Fruit fly (Drosophila melanogaster) whole organism, embryonic: ENCODE measurements around the gene M6.

ENCODE experiments used
- ATbp ChIP-seq: fragments of 200-800 bp; sonication (Bioruptor generic); optimal IDR thresholded peaks from 2 replicates; lab custom pipeline; 2017; ENCODE audit warnings: missing biosample characterization, mild to moderate bottlenecking, missing genetic modification characterization, missing genetic modification reagents
- Awh ChIP-seq: fragments of 200-800 bp; sonication (Bioruptor generic); IDR thresholded peaks from 2 replicates; pipeline ENCODE4, ENCODE4 v1.3.6; 2022; ENCODE audit warnings: missing biosample characterization, missing genetic modification characterization
- CG10147 ChIP-seq: fragments of 200-800 bp; sonication (Bioruptor generic); optimal IDR thresholded peaks from 2 replicates; lab custom pipeline; 2019; ENCODE audit warnings: missing biosample characterization, mild to moderate bottlenecking, missing genetic modification characterization, moderate library complexity
- CG10321 ChIP-seq: fragments of 200-800 bp; sonication (Bioruptor generic); IDR thresholded peaks from 2 replicates; pipeline ENCODE4 v1.3.6; 2022; ENCODE audit warnings: missing biosample characterization, missing genetic modification characterization
- CG10431 ChIP-seq: fragments of 200-800 bp; sonication (Bioruptor generic); optimal IDR thresholded peaks from 3 replicates; lab custom pipeline; 2018; ENCODE audit warnings: missing biosample characterization, mild to moderate bottlenecking, missing genetic modification characterization
- CG10654 ChIP-seq: fragments of 200-800 bp; sonication (Bioruptor generic); optimal IDR thresholded peaks from 2 replicates; lab custom pipeline; 2016; ENCODE audit warnings: missing biosample characterization, missing genetic modification characterization
- CG12071 ChIP-seq: fragments of 200-800 bp; sonication (Bioruptor generic); optimal IDR thresholded peaks from 3 replicates; lab custom pipeline; 2018; ENCODE audit warnings: missing biosample characterization, mild to moderate bottlenecking, missing genetic modification characterization
- CG12769 ChIP-seq: fragments of 200-800 bp; sonication (Bioruptor generic); optimal IDR thresholded peaks from 2 replicates; lab custom pipeline; 2019; ENCODE audit warnings: missing biosample characterization, mild to moderate bottlenecking, missing genetic modification characterization, moderate library complexity
- CG13123 ChIP-seq: fragments of 200-800 bp; sonication (Bioruptor generic); optimal IDR thresholded peaks from 2 replicates; lab custom pipeline; 2016; ENCODE audit warnings: missing biosample characterization, missing genetic modification characterization
- CG15269 ChIP-seq: fragments of 200-800 bp; sonication (Bioruptor generic); optimal IDR thresholded peaks from 2 replicates; lab custom pipeline; 2018; ENCODE audit warnings: missing biosample characterization, mild to moderate bottlenecking, missing genetic modification characterization, moderate library complexity
- CG2875 ChIP-seq: fragments of 200-800 bp; sonication (Bioruptor generic); optimal IDR thresholded peaks from 2 replicates; lab custom pipeline; 2017; ENCODE audit warnings: missing biosample characterization, mild to moderate bottlenecking, missing genetic modification characterization, missing genetic modification reagents
- CG3407 ChIP-seq: fragments of 200-800 bp; sonication (Bioruptor generic); optimal IDR thresholded peaks from 2 replicates; lab custom pipeline; 2018; ENCODE audit warnings: missing biosample characterization, mild to moderate bottlenecking, missing genetic modification characterization
- CG5245 ChIP-seq: fragments of 200-800 bp; sonication (Bioruptor generic); optimal IDR thresholded peaks from 3 replicates; lab custom pipeline; 2016; ENCODE audit warnings: missing biosample characterization, missing genetic modification characterization
- CG6654 ChIP-seq: fragments of 200-800 bp; sonication (Bioruptor generic); optimal IDR thresholded peaks from 2 replicates; lab custom pipeline; 2017; ENCODE audit warnings: missing biosample characterization, mild to moderate bottlenecking, missing genetic modification characterization
- CG7271 ChIP-seq: fragments of 200-800 bp; sonication (Bioruptor generic); optimal IDR thresholded peaks from 2 replicates; lab custom pipeline; 2018; ENCODE audit warnings: missing biosample characterization, mild to moderate bottlenecking, missing genetic modification characterization, moderate library complexity
- CHES-1-like ChIP-seq: fragments of 200-800 bp; sonication (Bioruptor generic); optimal IDR thresholded peaks from 2 replicates; lab custom pipeline; 2016; ENCODE audit warnings: missing biosample characterization, missing genetic modification characterization
- Dip3 ChIP-seq: fragments of 200-800 bp; sonication (Bioruptor generic); optimal IDR thresholded peaks from 3 replicates; lab custom pipeline; 2016; ENCODE audit warnings: missing biosample characterization, missing genetic modification characterization
- Drgx ChIP-seq: fragments of 200-800 bp; sonication (Bioruptor generic); IDR thresholded peaks from 2 replicates; pipeline ENCODE4 v1.3.6; 2022; ENCODE audit warnings: missing biosample characterization, missing genetic modification characterization
- ERR ChIP-seq: fragments of 200-800 bp; sonication (Bioruptor generic); optimal IDR thresholded peaks from 2 replicates; lab custom pipeline; 2016; ENCODE audit warnings: missing biosample characterization, missing genetic modification characterization
- GATAe ChIP-seq: fragments of 200-800 bp; sonication (Bioruptor generic); conservative IDR thresholded peaks from 2 replicates; pipeline ENCODE4 v1.3.6; 2022; ENCODE audit warnings: missing biosample characterization, missing genetic modification characterization
- Hsf ChIP-seq: fragments of 200-800 bp; sonication (Bioruptor generic); optimal IDR thresholded peaks from 3 replicates; lab custom pipeline; 2016; ENCODE audit warnings: missing biosample characterization, missing genetic modification characterization
- Lim3 ChIP-seq: fragments of 200-800 bp; sonication (Bioruptor generic); IDR thresholded peaks from 2 replicates; pipeline ENCODE4 v1.3.6; 2022; ENCODE audit warnings: missing biosample characterization, missing genetic modification characterization
- MESR4 ChIP-seq: fragments of 200-800 bp; sonication (Bioruptor generic); optimal IDR thresholded peaks from 2 replicates; lab custom pipeline; 2018; ENCODE audit warnings: missing biosample characterization, mild to moderate bottlenecking, missing genetic modification characterization, moderate library complexity
- MTF-1 ChIP-seq: fragments of 200-800 bp; sonication (Bioruptor generic); optimal IDR thresholded peaks from 2 replicates; lab custom pipeline; 2018; ENCODE audit warnings: missing biosample characterization, mild to moderate bottlenecking, missing genetic modification characterization, borderline replicate concordance
- NC2α ChIP-seq: fragments of 200-800 bp; sonication (Bioruptor generic); optimal IDR thresholded peaks from 2 replicates; lab custom pipeline; 2016; ENCODE audit warnings: missing biosample characterization, missing genetic modification characterization
- Nf-YA ChIP-seq: fragments of 200-800 bp; sonication (Bioruptor generic); IDR thresholded peaks from 2 replicates; pipeline ENCODE4 v1.3.6; 2022; ENCODE audit warnings: missing biosample characterization, missing genetic modification characterization
- Nf-YB ChIP-seq: fragments of 200-800 bp; sonication (Bioruptor generic); optimal IDR thresholded peaks from 3 replicates; lab custom pipeline; 2019; ENCODE audit warnings: missing biosample characterization, mild to moderate bottlenecking, missing genetic modification characterization, moderate library complexity
- PHDP ChIP-seq: fragments of 200-800 bp; sonication (Bioruptor generic); optimal IDR thresholded peaks from 3 replicates; lab custom pipeline; 2018; ENCODE audit warnings: missing biosample characterization, mild to moderate bottlenecking, missing genetic modification characterization, moderate library complexity
- Stat92E ChIP-seq, 3 experiments: fragments of >200 bp in 2 of 3; fragments of 200-800 bp in 1 of 3; sonication (Bioruptor generic) in 1 of 3; optimal IDR thresholded peaks; 2 replicates each; lab custom pipeline; 2017 to 2019; ENCODE audit warnings: missing biosample characterization in 3 of 3, missing genetic modification characterization in 3 of 3, mild to moderate bottlenecking in 1 of 3, moderate library complexity in 1 of 3
- ab ChIP-seq: fragments of 200-800 bp; sonication (Bioruptor generic); optimal IDR thresholded peaks from 2 replicates; lab custom pipeline; 2016; ENCODE audit warnings: missing biosample characterization, missing genetic modification characterization
- ara ChIP-seq: fragments of 200-800 bp; sonication (Bioruptor generic); IDR thresholded peaks from 2 replicates; pipeline ENCODE4 v1.3.6; 2022; ENCODE audit warnings: missing biosample characterization, missing genetic modification characterization
- bowl ChIP-seq: fragments of 200-800 bp; sonication (Bioruptor generic); IDR thresholded peaks from 2 replicates; pipeline ENCODE4 v1.3.6; 2022; ENCODE audit warnings: missing biosample characterization, missing genetic modification characterization
- cato ChIP-seq: fragments of 200-800 bp; sonication (Bioruptor generic); optimal IDR thresholded peaks from 2 replicates; lab custom pipeline; 2016; ENCODE audit warnings: missing biosample characterization, missing genetic modification characterization, borderline replicate concordance
- dmrt99B ChIP-seq: fragments of 200-800 bp; sonication (Bioruptor generic); optimal IDR thresholded peaks from 2 replicates; lab custom pipeline; 2018; ENCODE audit warnings: missing biosample characterization, mild to moderate bottlenecking, missing genetic modification characterization, moderate library complexity
- gce ChIP-seq: fragments of 200-800 bp; sonication (Bioruptor generic); IDR thresholded peaks from 3 replicates; pipeline ENCODE4 v1.3.6; 2022; ENCODE audit warnings: missing biosample characterization, missing genetic modification characterization
- gfzf ChIP-seq: fragments of 200-800 bp; sonication (Bioruptor generic); optimal IDR thresholded peaks from 2 replicates; lab custom pipeline; 2016; ENCODE audit warnings: missing biosample characterization, mild to moderate bottlenecking, missing genetic modification characterization, moderate library complexity
- grn ChIP-seq: fragments of 200-800 bp; sonication (Bioruptor generic); optimal IDR thresholded peaks from 3 replicates; lab custom pipeline; 2017; ENCODE audit warnings: missing biosample characterization, missing genetic modification characterization
- gt ChIP-seq: fragments of 200-800 bp; sonication (Bioruptor generic); IDR thresholded peaks from 2 replicates; pipeline ENCODE4 v1.3.6; 2022; ENCODE audit warnings: missing biosample characterization, missing genetic modification characterization
- inv ChIP-seq: fragments of 200-800 bp; sonication (Bioruptor generic); IDR thresholded peaks from 2 replicates; pipeline ENCODE4 v1.3.6; 2022; ENCODE audit warnings: missing biosample characterization, missing genetic modification characterization; ENCODE audit not compliant: partially characterized antibody
- knrl ChIP-seq: fragments of 200-800 bp; sonication (Bioruptor generic); IDR thresholded peaks from 3 replicates; pipeline ENCODE4 v1.3.6; 2022; ENCODE audit warnings: missing biosample characterization, missing genetic modification characterization; ENCODE audit not compliant: partially characterized antibody
- mld ChIP-seq: fragments of 200-800 bp; sonication (Bioruptor generic); IDR thresholded peaks from 3 replicates; pipeline ENCODE4 v1.3.6; 2022; ENCODE audit warnings: missing biosample characterization, missing genetic modification characterization; ENCODE audit not compliant: partially characterized antibody
- pan ChIP-seq, 4 experiments: fragments of >200 bp in 3 of 4; fragments of 200-800 bp in 1 of 4; sonication (Bioruptor generic) in 1 of 4; optimal IDR thresholded peaks in 3 of 4; IDR thresholded peaks in 1 of 4; 2 replicates each; pipeline versions ENCODE4 v1.3.6 to Lab custom; 2017 to 2022; ENCODE audit warnings: missing biosample characterization in 2 of 4, missing genetic modification characterization in 2 of 4, mixed read lengths in 1 of 4
- prd ChIP-seq, 3 experiments: fragments of >200 bp in 2 of 3; fragments of 200-800 bp in 1 of 3; sonication (Bioruptor generic) in 1 of 3; optimal IDR thresholded peaks in 2 of 3; IDR thresholded peaks in 1 of 3; 2 replicates in 2 of 3; 3 replicates in 1 of 3; pipeline versions ENCODE4 v1.3.6 to Lab custom; 2017 to 2022; ENCODE audit warnings: missing biosample characterization in 1 of 3, missing genetic modification characterization in 1 of 3
- pum ChIP-seq: fragments of 200-800 bp; sonication (Bioruptor generic); optimal IDR thresholded peaks from 2 replicates; lab custom pipeline; 2016; ENCODE audit warnings: missing biosample characterization, missing genetic modification characterization
- repo ChIP-seq: fragments of 200-800 bp; sonication (Bioruptor generic); optimal IDR thresholded peaks from 2 replicates; lab custom pipeline; 2016; ENCODE audit warnings: missing biosample characterization, missing genetic modification characterization
- salm ChIP-seq: fragments of 200-800 bp; sonication (Bioruptor generic); optimal IDR thresholded peaks from 2 replicates; lab custom pipeline; 2018; ENCODE audit warnings: missing biosample characterization, mild to moderate bottlenecking, missing genetic modification characterization
- ssp ChIP-seq: fragments of 200-800 bp; sonication (Bioruptor generic); IDR thresholded peaks from 2 replicates; pipeline ENCODE4 v1.3.6; 2022; ENCODE audit warnings: missing biosample characterization, missing genetic modification characterization
- tgo ChIP-seq: fragments of 200-800 bp; sonication (Bioruptor generic); IDR thresholded peaks from 3 replicates; pipeline ENCODE4 v1.3.6; 2022; ENCODE audit warnings: missing biosample characterization, missing genetic modification characterization
- tll ChIP-seq, 2 experiments: fragments of 200-800 bp in 1 of 2; fragments of >200 bp in 1 of 2; sonication (Bioruptor generic) in 1 of 2; optimal IDR thresholded peaks; 2 replicates each; lab custom pipeline; 2017 to 2019; ENCODE audit warnings: missing biosample characterization in 2 of 2, missing genetic modification characterization in 2 of 2, mild to moderate bottlenecking in 1 of 2, moderate library complexity in 1 of 2
- yki ChIP-seq: fragments of >200 bp; optimal IDR thresholded peaks from 3 replicates; lab custom pipeline; 2018

Gene M6

DNA sequence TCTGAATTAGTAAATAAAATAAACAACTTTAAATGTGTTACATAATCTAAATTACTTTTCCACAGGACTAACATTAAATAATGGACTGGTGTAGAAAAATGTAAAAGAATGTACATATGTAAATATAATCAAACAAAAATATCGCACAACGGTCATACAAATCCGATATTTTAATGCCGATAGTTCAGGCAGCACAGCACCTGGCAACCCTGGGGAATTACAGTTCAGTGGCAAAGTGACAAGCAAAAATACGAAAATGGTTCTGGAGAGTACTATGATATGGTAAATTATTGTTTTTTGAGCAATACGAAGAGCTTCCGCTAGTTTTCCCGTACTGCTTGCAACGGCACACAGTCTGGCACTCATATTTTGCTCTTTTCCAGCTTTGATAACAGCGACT is 29.2 kb downstream of the M6 start, which contains the start of gene Rpn10 (continued):
- TF ChIP-seq Hsf (GFP tag; lab: Kevin White, UChicago) (peak; percentile 48), CG6654 (GFP tag; lab: Kevin White, UChicago) (no peak), grn (no peak), repo (peak; percentile 28), ab (GFP tag; lab: Kevin White, UChicago) (no peak), salm (tag; lab: Kevin White, UChicago) (no peak), Drgx (GFP tag; lab: Robert Waterston, UW) (no peak), knrl (GFP tag; lab: Robert Waterston, UW) (peak; percentile 98), CG2875 (GFP tag; lab: Kevin White, UChicago) (no peak), tgo (GFP tag; lab: Robert Waterston, UW) (no peak), bowl (GFP tag; lab: Robert Waterston, UW) (no peak), CG10654 (peak; percentile 11), GATAe (GFP tag; lab: Robert Waterston, UW) (no peak), yki (no peak), Nf-YA (GFP tag; lab: Robert Waterston, UW) (no peak), CG3407 (no peak), pan (optimal IDR thresholded peaks at IDR 0.05; lab: Kevin White, UChicago) (no peak), pan (GFP tag; optimal IDR thresholded peaks at IDR 0.05 in 1 of 2, IDR thresholded peaks at IDR 0.05 in 1 of 2) (no peak), CG12769 (tag; lab: Kevin White, UChicago) (no peak), mld (peak; percentile 93), Nf-YB (GFP tag; lab: Kevin White, UChicago) (no peak), MTF-1 (GFP tag; lab: Kevin White, UChicago) (no peak), cato (GFP tag; lab: Kevin White, UChicago) (no peak), CG7271 (tag; lab: Kevin White, UChicago) (no peak), dmrt99B (tag; lab: Kevin White, UChicago) (no peak), CG5245 (no peak), inv (peak; percentile 97), ssp (GFP tag; lab: Robert Waterston, UW) (no peak), PHDP (tag; lab: Kevin White, UChicago) (peak; percentile 22), gt (GFP tag; lab: Robert Waterston, UW) (no peak), pum (GFP tag; lab: Kevin White, UChicago) (peak; percentile 26), gfzf (GFP tag; lab: Kevin White, UChicago) (peak; percentile 71), ERR (GFP tag; lab: Kevin White, UChicago) (no peak), CG15269 (no peak), tll (GFP tag; optimal IDR thresholded peaks at IDR 0.05; lab: Kevin White, UChicago) (no peak), Dip3 (peak; percentile 21), NC2α (GFP tag; lab: Kevin White, UChicago) (peak; percentile 17), CG12071 (no peak), Stat92E (GFP tag; optimal IDR thresholded peaks at IDR 0.05; lab: Kevin White, UChicago) (peak in 1 of 3 experiments; percentile 12), CG10147 (GFP tag; lab: Kevin White, UChicago) (no peak), CHES-1-like (peak; percentile 44), CG13123 (GFP tag; lab: Kevin White, UChicago) (no peak), ara (GFP tag; lab: Robert Waterston, UW) (no peak), CG10431 (GFP tag; lab: Kevin White, UChicago) (no peak), prd (optimal IDR thresholded peaks at IDR 0.05; lab: Kevin White, UChicago) (no peak), prd (GFP tag; IDR thresholded peaks at IDR 0.05; lab: Robert Waterston, UW) (no peak), CG10321 (GFP tag; lab: Robert Waterston, UW) (no peak), Lim3 (GFP tag; lab: Robert Waterston, UW) (no peak), ATbp (GFP tag; lab: Kevin White, UChicago) (no peak), MESR4 (peak; percentile 76), gce (no peak; the same call in 2 of the 3 replicates), Awh (GFP tag; lab: Robert Waterston, UW) (no peak)
